Worm (Caenorhabditis elegans) whole organism, L3 larva: ENCODE measurements around the gene irld-56.
A peak's percentile ranks its signal among the peaks of the same experiment; 100 is the strongest.

Source experiments
- ZK546.5 ChIP-seq: sonication (generic microtip); optimal IDR thresholded peaks from 2 replicates; lab custom pipeline; 2017; ENCODE audit warnings: missing biosample characterization, missing genetic modification characterization
- aly-2 ChIP-seq: fragments of 150-350 bp; optimal IDR thresholded peaks from 2 replicates; lab custom pipeline; 2014; ENCODE audit warnings: missing biosample characterization, missing genetic modification characterization
- ama-1 ChIP-seq: fragments of 150-350 bp; optimal IDR thresholded peaks from 2 replicates; lab custom pipeline; 2018
- ceh-16 ChIP-seq: sonication (generic microtip); optimal IDR thresholded peaks from 2 replicates; lab custom pipeline; 2017; ENCODE audit warnings: missing biosample characterization, missing genetic modification characterization
- ceh-28 ChIP-seq: fragments of 150-350 bp; optimal IDR thresholded peaks from 2 replicates; lab custom pipeline; 2014; ENCODE audit warnings: missing biosample characterization, missing genetic modification reagents, missing genetic modification characterization
- ceh-82 ChIP-seq: fragments of 150-350 bp; optimal IDR thresholded peaks from 2 replicates; lab custom pipeline; 2014; ENCODE audit warnings: missing biosample characterization, missing genetic modification characterization
- ceh-9 ChIP-seq: sonication (generic microtip); optimal IDR thresholded peaks from 2 replicates; lab custom pipeline; 2018; ENCODE audit warnings: missing biosample characterization, missing genetic modification characterization
- daf-12 ChIP-seq: fragments of 150-350 bp; optimal IDR thresholded peaks from 2 replicates; lab custom pipeline; 2014; ENCODE audit warnings: missing biosample characterization, missing genetic modification reagents, missing genetic modification characterization
- egl-5 ChIP-seq: fragments of 150-350 bp; optimal IDR thresholded peaks from 2 replicates; lab custom pipeline; 2017; ENCODE audit warnings: missing biosample characterization, missing genetic modification reagents, missing genetic modification characterization, inconsistent platforms
- elt-1 ChIP-seq: fragments of 150-350 bp; optimal IDR thresholded peaks from 2 replicates; lab custom pipeline; 2014; ENCODE audit warnings: missing biosample characterization, missing genetic modification characterization
- elt-2 ChIP-seq: sonication (generic microtip); optimal IDR thresholded peaks from 2 replicates; lab custom pipeline; 2016; ENCODE audit warnings: missing genetic modification reagents, mild to moderate bottlenecking, missing genetic modification characterization, missing compliant biosample characterization
- elt-3 ChIP-seq, 3 experiments: fragments of 150-350 bp in 1 of 3; sonication (generic microtip) in 2 of 3; optimal IDR thresholded peaks; 2 replicates in 2 of 3; 4 replicates in 1 of 3; lab custom pipeline; 2014 to 2017; ENCODE audit warnings: missing biosample characterization in 3 of 3, missing genetic modification characterization in 3 of 3
- fkh-2 ChIP-seq: fragments of 150-350 bp; optimal IDR thresholded peaks from 2 replicates; lab custom pipeline; 2014; ENCODE audit warnings: missing biosample characterization, missing genetic modification reagents, missing genetic modification characterization
- fos-1 ChIP-seq: fragments of 150-350 bp; optimal IDR thresholded peaks from 2 replicates; lab custom pipeline; 2014; ENCODE audit warnings: missing biosample characterization, missing genetic modification characterization
- hmg-11 ChIP-seq: sonication (generic microtip); optimal IDR thresholded peaks from 2 replicates; lab custom pipeline; 2016; ENCODE audit warnings: missing genetic modification characterization, missing compliant biosample characterization
- jun-1 ChIP-seq: fragments of 150-350 bp; optimal IDR thresholded peaks from 2 replicates; lab custom pipeline; 2014; ENCODE audit warnings: missing biosample characterization, missing genetic modification reagents, missing genetic modification characterization
- lin-15B ChIP-seq: fragments of 150-350 bp; optimal IDR thresholded peaks from 2 replicates; lab custom pipeline; 2014; ENCODE audit warnings: missing biosample characterization, missing genetic modification characterization
- lin-39 ChIP-seq: fragments of 150-350 bp; optimal IDR thresholded peaks from 2 replicates; lab custom pipeline; 2018; ENCODE audit warnings: missing biosample characterization, missing genetic modification reagents, missing genetic modification characterization
- lsy-12 ChIP-seq: sonication (generic microtip); optimal IDR thresholded peaks from 2 replicates; lab custom pipeline; 2016; ENCODE audit warnings: mild to moderate bottlenecking, missing genetic modification characterization, missing compliant biosample characterization
- mdl-1 ChIP-seq: fragments of 150-350 bp; optimal IDR thresholded peaks from 2 replicates; lab custom pipeline; 2014; ENCODE audit warnings: missing biosample characterization, missing genetic modification characterization
- mml-1 ChIP-seq: fragments of 150-350 bp; sonication (generic microtip); optimal IDR thresholded peaks from 3 replicates; lab custom pipeline; 2014; ENCODE audit warnings: missing biosample characterization, missing genetic modification characterization
- nfya-1 ChIP-seq: sonication (generic microtip); optimal IDR thresholded peaks from 2 replicates; lab custom pipeline; 2017; ENCODE audit warnings: missing genetic modification characterization, mild to moderate bottlenecking, missing compliant biosample characterization, antibody characterized with exemption, moderate library complexity; ENCODE audit not compliant: insufficient read depth
- nhr-11 ChIP-seq: fragments of 150-350 bp; optimal IDR thresholded peaks from 2 replicates; lab custom pipeline; 2014; ENCODE audit warnings: missing biosample characterization, missing genetic modification characterization
- nhr-12 ChIP-seq: fragments of 150-350 bp; optimal IDR thresholded peaks from 2 replicates; lab custom pipeline; 2014; ENCODE audit warnings: missing biosample characterization, missing genetic modification characterization
- nhr-23 ChIP-seq: fragments of 150-350 bp; optimal IDR thresholded peaks from 2 replicates; lab custom pipeline; 2014; ENCODE audit warnings: missing biosample characterization, missing genetic modification reagents, missing genetic modification characterization
- nhr-237 ChIP-seq: fragments of 150-350 bp; optimal IDR thresholded peaks from 2 replicates; lab custom pipeline; 2014; ENCODE audit warnings: missing biosample characterization, missing genetic modification characterization
- nhr-25 ChIP-seq: sonication (generic microtip); optimal IDR thresholded peaks from 2 replicates; lab custom pipeline; 2017; ENCODE audit warnings: missing biosample characterization, missing genetic modification characterization
- nhr-28 ChIP-seq: fragments of 150-350 bp; optimal IDR thresholded peaks from 2 replicates; lab custom pipeline; 2014; ENCODE audit warnings: missing biosample characterization, missing genetic modification characterization
- nhr-43 ChIP-seq: sonication (generic microtip); optimal IDR thresholded peaks from 2 replicates; lab custom pipeline; 2016; ENCODE audit warnings: mild to moderate bottlenecking, missing genetic modification characterization, missing compliant biosample characterization; ENCODE audit not compliant: poor library complexity, severe bottlenecking
- nhr-67 ChIP-seq: fragments of 150-350 bp; optimal IDR thresholded peaks from 2 replicates; lab custom pipeline; 2014; ENCODE audit warnings: missing biosample characterization, missing genetic modification characterization
- nhr-76 ChIP-seq: fragments of 150-350 bp; sonication (generic microtip); optimal IDR thresholded peaks from 5 replicates; lab custom pipeline; 2014; ENCODE audit warnings: missing biosample characterization, missing genetic modification characterization
- nhr-77 ChIP-seq: fragments of 150-350 bp; optimal IDR thresholded peaks from 2 replicates; lab custom pipeline; 2014; ENCODE audit warnings: missing biosample characterization, missing genetic modification characterization
- pha-4 ChIP-seq: fragments of 150-350 bp; optimal IDR thresholded peaks from 2 replicates; lab custom pipeline; 2014; ENCODE audit warnings: missing biosample characterization, missing genetic modification reagents, missing genetic modification characterization
- pqm-1 ChIP-seq: fragments of 150-350 bp; optimal IDR thresholded peaks from 2 replicates; lab custom pipeline; 2017; ENCODE audit warnings: missing biosample characterization, missing genetic modification characterization, inconsistent platforms
- sea-2 ChIP-seq: fragments of 150-350 bp; sonication (generic microtip); optimal IDR thresholded peaks from 4 replicates; lab custom pipeline; 2014; ENCODE audit warnings: missing biosample characterization, missing genetic modification reagents, missing genetic modification characterization
- tbx-2 ChIP-seq: sonication (generic microtip); optimal IDR thresholded peaks from 2 replicates; lab custom pipeline; 2016; ENCODE audit warnings: mild to moderate bottlenecking, missing genetic modification characterization, missing compliant biosample characterization
- unc-39 ChIP-seq: sonication (generic microtip); optimal IDR thresholded peaks from 4 replicates; lab custom pipeline; 2017; ENCODE audit warnings: missing biosample characterization, missing genetic modification characterization
- unc-62 ChIP-seq: fragments of 150-350 bp; sonication (generic microtip); optimal IDR thresholded peaks from 4 replicates; lab custom pipeline; 2014; ENCODE audit warnings: missing biosample characterization, missing genetic modification reagents, missing genetic modification characterization
- zag-1 ChIP-seq: fragments of 150-350 bp; optimal IDR thresholded peaks from 2 replicates; lab custom pipeline; 2014; ENCODE audit warnings: missing biosample characterization, missing genetic modification characterization
- ztf-11 ChIP-seq: fragments of 150-350 bp; optimal IDR thresholded peaks from 2 replicates; lab custom pipeline; 2014; ENCODE audit warnings: missing biosample characterization, missing genetic modification characterization
- ztf-4 ChIP-seq: fragments of 150-350 bp; optimal IDR thresholded peaks from 2 replicates; lab custom pipeline; 2014; ENCODE audit warnings: missing biosample characterization, missing genetic modification characterization

irld-56 gene

ce11 chrIV:14046777-14047176 is 27.0 kb upstream of the irld-56 start:
- TF ChIP-seq ceh-28 (tag; lab: Kevin White, UChicago) = no peak
- no peak for TF ChIP-seq lsy-12 (tag; lab: Kevin White, UChicago)
- TF ChIP-seq nhr-11 (tag; lab: Kevin White, UChicago) = no peak
- TF ChIP-seq nfya-1 = no peak
- TF ChIP-seq jun-1 = no peak
- no peak for TF ChIP-seq elt-1 (tag; lab: Kevin White, UChicago)
- no peak for TF ChIP-seq unc-62
- no peak for TF ChIP-seq nhr-76 (tag; lab: Kevin White, UChicago)
- no peak for TF ChIP-seq ztf-4 (tag; lab: Kevin White, UChicago)
- TF ChIP-seq aly-2 (tag; lab: Kevin White, UChicago) = no peak
- no peak for TF ChIP-seq unc-39 (tag; lab: Kevin White, UChicago)
- no peak for TF ChIP-seq ZK546.5
- TF ChIP-seq ztf-11 = no peak
- no peak for TF ChIP-seq nhr-28 (tag; lab: Kevin White, UChicago)
- TF ChIP-seq ceh-16 (tag; lab: Kevin White, UChicago) = no peak

- TF ChIP-seq ceh-16 (tag; lab: Kevin White, UChicago) = no peak
- no peak for TF ChIP-seq elt-2
- no peak for TF ChIP-seq zag-1 (tag; lab: Kevin White, UChicago)
- no peak for TF ChIP-seq nhr-43
- no peak for TF ChIP-seq egl-5 (tag; lab: Kevin White, UChicago)
- TF ChIP-seq nhr-67 (tag; lab: Kevin White, UChicago) = no peak
- no peak for TF ChIP-seq hmg-11 (tag; lab: Kevin White, UChicago)
- TF ChIP-seq daf-12 = no peak
- TF ChIP-seq ZK546.5 = no peak
- TF ChIP-seq unc-62 = no peak
- no peak for TF ChIP-seq jun-1
- TF ChIP-seq pha-4 (tag; lab: Kevin White, UChicago) = no peak
- no peak for TF ChIP-seq lin-15B (tag; lab: Kevin White, UChicago)
- TF ChIP-seq nfya-1 = no peak
- no peak for TF ChIP-seq nhr-25 (tag; lab: Kevin White, UChicago)
- TF ChIP-seq ztf-4 (tag; lab: Kevin White, UChicago) = no peak
- no peak for TF ChIP-seq aly-2 (tag; lab: Kevin White, UChicago)
- TF ChIP-seq mdl-1 (tag; lab: Kevin White, UChicago) = no peak
- TF ChIP-seq, all 47 proteins: peak for 0
Measured at ce11 chrIV:14043680-14044079, 23.9 kb upstream of the irld-56 start, which contains the start of gene Y37A1B.7. Gene Y37A1B.7, minus strand, starts transcription at chrIV:14043780.

ce11 chrIV:14034571-14034954 is 14.8 kb upstream of the irld-56 start:
- TF ChIP-seq tbx-2 (tag; lab: Kevin White, UChicago) (no peak), mml-1 (no peak), nhr-25 (tag; lab: Kevin White, UChicago) (no peak), aly-2 (tag; lab: Kevin White, UChicago) (no peak), ama-1 (lab: Kevin White, UChicago) (no peak), lsy-12 (tag; lab: Kevin White, UChicago) (no peak), nhr-237 (tag; lab: Kevin White, UChicago) (no peak), mdl-1 (tag; lab: Kevin White, UChicago) (no peak), lin-15B (tag; lab: Kevin White, UChicago) (no peak), pqm-1 (tag; lab: Kevin White, UChicago) (no peak), fkh-2 (no peak), fos-1 (tag; lab: Kevin White, UChicago) (no peak), elt-3 (tag; optimal IDR thresholded peaks at IDR 0.05; lab: Kevin White, UChicago) (no peak), unc-39 (tag; lab: Kevin White, UChicago) (no peak), nhr-77 (tag; lab: Kevin White, UChicago) (no peak)

ce11 chrIV:14033752-14034570 is 14.2 kb upstream of the irld-56 start:
- TF ChIP-seq fkh-2 (peak; percentile 34), pqm-1 (tag; lab: Kevin White, UChicago) (peak; percentile 49), sea-2 (no peak), mdl-1 (tag; lab: Kevin White, UChicago) (peak; percentile 77), ceh-16 (tag; lab: Kevin White, UChicago) (no peak), nhr-12 (tag; lab: Kevin White, UChicago) (no peak), ceh-9 (tag; lab: Kevin White, UChicago) (no peak), ceh-82 (tag; lab: Kevin White, UChicago) (peak; percentile 79), ceh-28 (tag; lab: Kevin White, UChicago) (peak; percentile 79), nhr-76 (tag; lab: Kevin White, UChicago) (peak; percentile 15), fos-1 (tag; lab: Kevin White, UChicago) (peak; percentile 44), daf-12 (no peak), ztf-11 (no peak), unc-39 (tag; lab: Kevin White, UChicago) (no peak), ztf-4 (tag; lab: Kevin White, UChicago) (peak; percentile 31), tbx-2 (tag; lab: Kevin White, UChicago) (peak; percentile 79), elt-1 (tag; lab: Kevin White, UChicago) (no peak), lin-39 (tag; lab: Kevin White, UChicago) (peak; percentile 94), nhr-28 (tag; lab: Kevin White, UChicago) (no peak), nhr-11 (tag; lab: Kevin White, UChicago) (no peak), hmg-11 (tag; lab: Kevin White, UChicago) (peak; percentile 4), nhr-23 (tag; lab: Kevin White, UChicago) (peak; percentile 74), elt-3 (tag; optimal IDR thresholded peaks at IDR 0.05; lab: Kevin White, UChicago) (peak in 1 of 3 experiments; percentile 39), nfya-1 (peak; percentile 95), pha-4 (tag; lab: Kevin White, UChicago) (peak; percentile 83), nhr-25 (tag; lab: Kevin White, UChicago) (peak; percentile 28), elt-2 (no peak), lsy-12 (tag; lab: Kevin White, UChicago) (peak; percentile 80), mml-1 (no peak), zag-1 (tag; lab: Kevin White, UChicago) (no peak)
